Worm (Caenorhabditis elegans): ENCODE results near the gene D1046.18.

- TF ChIP-seq ceh-9 (tag; optimal IDR thresholded peaks at IDR 0.05) (no peak), fkh-6 (tag; optimal IDR thresholded peaks at IDR 0.05) (no peak)
Observed at ce11 chrIV:8921956-8922355, 8.1 kb upstream of the D1046.18 start, which contains the start of gene D1046.16.
